Worm (Caenorhabditis elegans) whole organism, L2 larva: ENCODE data around the gene C42D4.13.

Source experiments
- F13H6.1 ChIP-seq: sonication (generic microtip); optimal IDR thresholded peaks from 2 replicates; lab custom pipeline; 2016; ENCODE audit warnings: missing genetic modification characterization, missing compliant biosample characterization
- ZK546.5 ChIP-seq: sonication (generic microtip); optimal IDR thresholded peaks from 2 replicates; lab custom pipeline; 2017; ENCODE audit warnings: missing biosample characterization, missing genetic modification characterization
- alr-1 ChIP-seq: fragments of 150-350 bp; optimal IDR thresholded peaks from 2 replicates; lab custom pipeline; 2014; ENCODE audit warnings: missing biosample characterization, missing genetic modification characterization
- ama-1 ChIP-seq: fragments of 150-350 bp; optimal IDR thresholded peaks from 2 replicates; lab custom pipeline; 2018; ENCODE audit warnings: inconsistent platforms
- blmp-1 ChIP-seq: sonication (generic microtip); optimal IDR thresholded peaks from 2 replicates; lab custom pipeline; 2017; ENCODE audit warnings: missing genetic modification characterization, mild to moderate bottlenecking, missing compliant biosample characterization, antibody characterized with exemption, moderate library complexity; ENCODE audit not compliant: insufficient read depth
- ceh-82 ChIP-seq: fragments of 150-350 bp; optimal IDR thresholded peaks from 2 replicates; lab custom pipeline; 2014; ENCODE audit warnings: missing biosample characterization, missing genetic modification characterization
- fos-1 ChIP-seq: fragments of 150-350 bp; optimal IDR thresholded peaks from 2 replicates; lab custom pipeline; 2014; ENCODE audit warnings: missing biosample characterization, missing genetic modification characterization
- nhr-11 ChIP-seq: fragments of 150-350 bp; optimal IDR thresholded peaks from 2 replicates; lab custom pipeline; 2014; ENCODE audit warnings: missing biosample characterization, missing genetic modification characterization
- nhr-237 ChIP-seq: fragments of 150-350 bp; optimal IDR thresholded peaks from 2 replicates; lab custom pipeline; 2014; ENCODE audit warnings: missing biosample characterization, missing genetic modification characterization
- ztf-11 ChIP-seq: sonication (generic microtip); optimal IDR thresholded peaks from 2 replicates; lab custom pipeline; 2017; ENCODE audit warnings: missing biosample characterization, missing genetic modification characterization

ce11 chrIV:7208961-7209360 is 21.0 kb upstream of the C42D4.13 start:
- TF ChIP-seq ZK546.5 (tag; lab: Kevin White, UChicago) (no peak), ceh-82 (tag; lab: Kevin White, UChicago) (no peak), nhr-237 (no peak), ztf-11 (tag; lab: Kevin White, UChicago) (no peak), nhr-11 (tag; lab: Kevin White, UChicago) (no peak), fos-1 (tag; lab: Kevin White, UChicago) (no peak), alr-1 (tag; lab: Kevin White, UChicago) (no peak), ama-1 (lab: Kevin White, UChicago) (no peak), blmp-1 (tag; lab: Kevin White, UChicago) (no peak), F13H6.1 (tag; lab: Kevin White, UChicago) (no peak)
